Fruit fly (Drosophila melanogaster): Measurements from ENCODE around the gene lft.

Gene lft

dm6 chr2L:10362408-10363067 is 1.7 kb upstream of the lft start, which contains the start of the genes Cand1 and pim (continued):
- TF ChIP-seq CHES-1-like (GFP tag; optimal IDR thresholded peaks at IDR 0.05) (no peak), CG30403 (GFP tag; optimal IDR thresholded peaks at IDR 0.05) (peak; percentile 3), CG34224 (GFP tag; IDR thresholded peaks at IDR 0.05; ENCODE audit: partially characterized antibody) (peak; percentile 71; the same call in 2 of the 3 replicates), Lpt (GFP tag; optimal IDR thresholded peaks at IDR 0.05) (no peak), Hr3 (GFP tag; optimal IDR thresholded peaks at IDR 0.05) (no peak), tap (tag; optimal IDR thresholded peaks at IDR 0.05) (no peak), Dll (GFP tag; IDR thresholded peaks at IDR 0.05; ENCODE audit: partially characterized antibody) (peak; percentile 76), CG4360 (GFP tag; IDR thresholded peaks at IDR 0.05) (no peak), NK7.1 (GFP tag; optimal IDR thresholded peaks at IDR 0.05) (no peak), bcd (GFP tag; optimal IDR thresholded peaks at IDR 0.05) (no peak), slp2 (GFP tag; optimal IDR thresholded peaks at IDR 0.05) (no peak), Med (GFP tag) (peak; percentile 17), sens (GFP tag) (no peak), CG33557 (GFP tag; optimal IDR thresholded peaks at IDR 0.05) (peak; percentile 10), unc-4 (GFP tag; IDR thresholded peaks at IDR 0.05; ENCODE audit: partially characterized antibody) (peak; percentile 73), bowl (GFP tag; IDR thresholded peaks at IDR 0.05) (no peak), Xrp1 (GFP tag; IDR thresholded peaks at IDR 0.05) (no peak), D19A (tag; optimal IDR thresholded peaks at IDR 0.05) (peak; percentile 5), nerfin-2 (GFP tag; IDR thresholded peaks at IDR 0.05; ENCODE audit: partially characterized antibody) (no peak), luna (GFP tag; optimal IDR thresholded peaks at IDR 0.05) (no peak), PHDP (tag; optimal IDR thresholded peaks at IDR 0.05) (peak; percentile 8), TFAM (GFP tag; optimal IDR thresholded peaks at IDR 0.05) (no peak), fd102C (GFP tag; optimal IDR thresholded peaks at IDR 0.05) (no peak), CG14050 (GFP tag; IDR thresholded peaks at IDR 0.05) (no peak), kah (GFP tag; optimal IDR thresholded peaks at IDR 0.05) (no peak), en (GFP tag; optimal IDR thresholded peaks at IDR 0.05) (no peak), sqz (GFP tag; optimal IDR thresholded peaks at IDR 0.05) (no peak), CG8765 (GFP tag; IDR thresholded peaks at IDR 0.05) (no peak), slbo (GFP tag; IDR thresholded peaks at IDR 0.05) (peak; percentile 55; the same call in 1 of the 2 replicates), CG6654 (GFP tag; optimal IDR thresholded peaks at IDR 0.05) (no peak), ken (GFP tag; IDR thresholded peaks at IDR 0.05) (no peak), CG34376 (GFP tag; optimal IDR thresholded peaks at IDR 0.05) (no peak), peb (GFP tag; IDR thresholded peaks at IDR 0.05) (no peak), sna (GFP tag; IDR thresholded peaks at IDR 0.05; ENCODE audit: partially characterized antibody) (no peak), Aef1 (GFP tag; IDR thresholded peaks at IDR 0.05) (no peak), CG7357 (GFP tag; IDR thresholded peaks at IDR 0.05) (no peak), kni (GFP tag; optimal IDR thresholded peaks at IDR 0.05) (no peak), esg (GFP tag; conservative IDR thresholded peaks at IDR 0.05) (no peak), NFAT (GFP tag; IDR thresholded peaks at IDR 0.05) (no peak), CG5245 (GFP tag; optimal IDR thresholded peaks at IDR 0.05) (no peak), CG30020 (tag; optimal IDR thresholded peaks at IDR 0.05) (peak; percentile 97), CG13287 (GFP tag; IDR thresholded peaks at IDR 0.05; ENCODE audit: partially characterized antibody) (peak; percentile 79), pfk (GFP tag; optimal IDR thresholded peaks at IDR 0.05) (peak; percentile 90), CG11696 (GFP tag; IDR thresholded peaks at IDR 0.05) (no peak), Sox102F (GFP tag; optimal IDR thresholded peaks at IDR 0.05) (no peak), Sry-δ (GFP tag; optimal IDR thresholded peaks at IDR 0.05) (peak; percentile 81), CG12942 (GFP tag; optimal IDR thresholded peaks at IDR 0.05) (no peak), CG11085 (GFP tag; IDR thresholded peaks at IDR 0.05) (no peak), B-H2 (GFP tag; optimal IDR thresholded peaks at IDR 0.05) (no peak), Ada2b (GFP tag; IDR thresholded peaks at IDR 0.05) (no peak), CG3847 (GFP tag; IDR thresholded peaks at IDR 0.05) (no peak)

Measured in whole organism, embryonic.